Worm (Caenorhabditis elegans) whole organism, midembryonic: ENCODE results near the gene C09G9.3.

Experiments used
- flt-1 ChIP-seq: fragments of 200-800 bp; sonication (Bioruptor generic); IDR thresholded peaks from 2 replicates; pipeline ENCODE4 v1.3.6; 2022; ENCODE audit warnings: missing genetic modification characterization, missing compliant biosample characterization
- klf-2 ChIP-seq: fragments of 200-800 bp; sonication (Bioruptor generic); conservative IDR thresholded peaks from 2 replicates; pipeline ENCODE4 v1.3.6; 2022; ENCODE audit warnings: missing genetic modification reagents, missing genetic modification characterization, missing compliant biosample characterization

- TF ChIP-seq flt-1 (GFP tag; lab: Robert Waterston, UW), result no peak
- TF ChIP-seq klf-2 (GFP tag; lab: Robert Waterston, UW), result no peak
Measured at ce11 chrIV:8824145-8824833, 48.6 kb downstream of the C09G9.3 start, which contains the start of the genes col-117 and col-3.
